Worm (Caenorhabditis elegans): Measurements from ENCODE around the gene kin-5.

ce11 chrIV:9998487-9999218, 29.7 kb upstream of the kin-5 start, which contains the start of gene pyp-1:
- TF ChIP-seq hlh-13 (GFP tag; optimal IDR thresholded peaks at IDR 0.05) (no peak), tbx-2 (tag; optimal IDR thresholded peaks at IDR 0.05) (no peak), syd-9 (tag; optimal IDR thresholded peaks at IDR 0.05) (no peak), nfya-1 (tag; optimal IDR thresholded peaks at IDR 0.05) (no peak), pha-4 (tag; optimal IDR thresholded peaks at IDR 0.05) (no peak), ceh-19 (GFP tag; optimal IDR thresholded peaks at IDR 0.05) (no peak), nhr-11 (tag; optimal IDR thresholded peaks at IDR 0.05) (no peak), elt-2 (tag; optimal IDR thresholded peaks at IDR 0.05) (peak; percentile 6), ama-1 (optimal IDR thresholded peaks at IDR 0.05) (no peak), sox-4 (tag; optimal IDR thresholded peaks at IDR 0.05) (no peak), pha-2 (tag; optimal IDR thresholded peaks at IDR 0.05) (no peak), ceh-22 (tag; optimal IDR thresholded peaks at IDR 0.05) (no peak), hlh-6 (tag; optimal IDR thresholded peaks at IDR 0.05) (no peak)
